Worm (Caenorhabditis elegans) whole organism, L1 larva: ENCODE data around the gene ZK470.4.

Source experiments
- C16A3.4 ChIP-seq: fragments of 150-350 bp; optimal IDR thresholded peaks from 2 replicates; lab custom pipeline; 2014; ENCODE audit warnings: missing biosample characterization, missing genetic modification characterization
- C34B4.2 ChIP-seq: sonication (generic microtip); optimal IDR thresholded peaks from 2 replicates; lab custom pipeline; 2017; ENCODE audit warnings: mild to moderate bottlenecking, missing genetic modification characterization, missing compliant biosample characterization
- F16B12.6 ChIP-seq: fragments of 150-350 bp; optimal IDR thresholded peaks from 2 replicates; lab custom pipeline; 2014; ENCODE audit warnings: missing biosample characterization, missing genetic modification characterization
- alr-1 ChIP-seq: fragments of 200-800 bp; sonication (Bioruptor generic); optimal IDR thresholded peaks from 2 replicates; lab custom pipeline; 2018; ENCODE audit warnings: borderline replicate concordance, mild to moderate bottlenecking, missing genetic modification characterization, missing compliant biosample characterization
- aly-2 ChIP-seq: fragments of 150-350 bp; optimal IDR thresholded peaks from 2 replicates; lab custom pipeline; 2014; ENCODE audit warnings: missing biosample characterization, missing genetic modification characterization
- ama-1 ChIP-seq: fragments of 150-350 bp; optimal IDR thresholded peaks from 2 replicates; lab custom pipeline; 2014
- blmp-1 ChIP-seq: fragments of 150-350 bp; optimal IDR thresholded peaks from 2 replicates; lab custom pipeline; 2014; ENCODE audit warnings: missing biosample characterization, missing genetic modification characterization
- ceh-63 ChIP-seq: fragments of 200-800 bp; sonication (Bioruptor generic); optimal IDR thresholded peaks from 2 replicates; lab custom pipeline; 2018; ENCODE audit warnings: mild to moderate bottlenecking, missing genetic modification characterization, missing compliant biosample characterization
- ceh-82 ChIP-seq, 3 experiments: fragments of 150-350 bp in 1 of 3; sonication (generic microtip) in 2 of 3; optimal IDR thresholded peaks; 2 replicates each; lab custom pipeline; 2014 to 2017; ENCODE audit warnings: missing biosample characterization in 3 of 3, missing genetic modification characterization in 3 of 3
- ceh-88 ChIP-seq: fragments of 200-800 bp; sonication (Bioruptor generic); IDR thresholded peaks from 2 replicates; pipeline ENCODE4 v1.3.6; 2022; ENCODE audit warnings: missing genetic modification characterization, missing compliant biosample characterization
- dpl-1 ChIP-seq, 3 experiments: fragments of 150-350 bp in 2 of 3; sonication (generic microtip) in 1 of 3; optimal IDR thresholded peaks; 2 replicates each; lab custom pipeline; 2014 to 2017; ENCODE audit warnings: missing biosample characterization in 3 of 3, missing genetic modification characterization in 3 of 3, missing genetic modification reagents in 3 of 3
- dsc-1 ChIP-seq: sonication (generic microtip); optimal IDR thresholded peaks from 2 replicates; lab custom pipeline; 2016; ENCODE audit warnings: mild to moderate bottlenecking, missing genetic modification characterization, missing compliant biosample characterization
- efl-3 ChIP-seq: fragments of 200-800 bp; sonication (Bioruptor generic); optimal IDR thresholded peaks from 2 replicates; lab custom pipeline; 2018; ENCODE audit warnings: mild to moderate bottlenecking, missing genetic modification characterization, missing compliant biosample characterization
- egl-13 ChIP-seq: sonication (generic microtip); optimal IDR thresholded peaks from 2 replicates; lab custom pipeline; 2016; ENCODE audit warnings: missing genotype, missing genetic modification reagents, missing genetic modification characterization, missing compliant biosample characterization
- elt-3 ChIP-seq, 6 experiments: fragments of 150-350 bp in 1 of 6; sonication (generic microtip); optimal IDR thresholded peaks; 2 replicates each; lab custom pipeline; 2017 to 2018; ENCODE audit warnings: missing biosample characterization in 6 of 6, missing genetic modification characterization in 6 of 6, inconsistent platforms in 1 of 6
- fkh-10 ChIP-seq: sonication (generic microtip); optimal IDR thresholded peaks from 2 replicates; lab custom pipeline; 2017; ENCODE audit warnings: missing biosample characterization, missing genetic modification reagents, missing genetic modification characterization
- hlh-17 ChIP-seq: fragments of 200-800 bp; sonication (Bioruptor generic); optimal IDR thresholded peaks from 2 replicates; lab custom pipeline; 2018; ENCODE audit warnings: missing genetic modification characterization, mild to moderate bottlenecking, missing compliant biosample characterization, moderate library complexity, borderline replicate concordance
- jun-1 ChIP-seq: fragments of 150-350 bp; optimal IDR thresholded peaks from 2 replicates; lab custom pipeline; 2014; ENCODE audit warnings: missing biosample characterization, missing genetic modification reagents, missing genetic modification characterization
- lin-14 ChIP-seq: fragments of 200-800 bp; sonication (Bioruptor generic); optimal IDR thresholded peaks from 2 replicates; lab custom pipeline; 2018; ENCODE audit warnings: mild to moderate bottlenecking, missing genetic modification characterization, moderate library complexity, missing compliant biosample characterization
- lin-15B ChIP-seq: fragments of 150-350 bp; sonication (generic microtip); optimal IDR thresholded peaks from 3 replicates; lab custom pipeline; 2014; ENCODE audit warnings: missing biosample characterization, missing genetic modification characterization
- lin-35 ChIP-seq, 2 experiments: fragments of 150-350 bp; optimal IDR thresholded peaks; 2 replicates each; lab custom pipeline; 2014; ENCODE audit warnings: missing biosample characterization in 2 of 2, missing genetic modification characterization in 2 of 2, missing genetic modification reagents in 2 of 2
- lin-39 ChIP-seq: fragments of 150-350 bp; optimal IDR thresholded peaks from 2 replicates; lab custom pipeline; 2014; ENCODE audit warnings: missing biosample characterization, missing genetic modification reagents, missing genetic modification characterization
- lir-3 ChIP-seq: sonication (generic microtip); optimal IDR thresholded peaks from 2 replicates; lab custom pipeline; 2016; ENCODE audit warnings: mild to moderate bottlenecking, missing genetic modification characterization, moderate library complexity, missing compliant biosample characterization; ENCODE audit not compliant: poor library complexity
- mdl-1 ChIP-seq, 2 experiments: fragments of 150-350 bp; optimal IDR thresholded peaks; 2 replicates each; lab custom pipeline; 2014 to 2017; ENCODE audit warnings: missing biosample characterization in 2 of 2, missing genetic modification characterization in 2 of 2, inconsistent platforms in 1 of 2
- mep-1 ChIP-seq: fragments of 150-350 bp; optimal IDR thresholded peaks from 2 replicates; lab custom pipeline; 2014; ENCODE audit warnings: missing biosample characterization, missing genetic modification characterization
- nhr-11 ChIP-seq: fragments of 150-350 bp; optimal IDR thresholded peaks from 2 replicates; lab custom pipeline; 2014; ENCODE audit warnings: missing biosample characterization, missing genetic modification characterization
- nhr-12 ChIP-seq: sonication (generic microtip); optimal IDR thresholded peaks from 2 replicates; lab custom pipeline; 2017; ENCODE audit warnings: missing biosample characterization, missing genetic modification characterization
- nhr-19 ChIP-seq: fragments of 200-800 bp; sonication (Bioruptor generic); conservative IDR thresholded peaks from 2 replicates; pipeline ENCODE4 v1.3.6; 2022; ENCODE audit warnings: missing genetic modification characterization, missing compliant biosample characterization
- nhr-20 ChIP-seq: sonication (generic microtip); optimal IDR thresholded peaks from 2 replicates; lab custom pipeline; 2016; ENCODE audit warnings: mild to moderate bottlenecking, missing genetic modification characterization, missing compliant biosample characterization
- nhr-237 ChIP-seq: fragments of 150-350 bp; optimal IDR thresholded peaks from 2 replicates; lab custom pipeline; 2014; ENCODE audit warnings: missing biosample characterization, missing genetic modification characterization
- nhr-28 ChIP-seq: fragments of 150-350 bp; optimal IDR thresholded peaks from 2 replicates; lab custom pipeline; 2014; ENCODE audit warnings: missing biosample characterization, missing genetic modification characterization
- nhr-47 ChIP-seq: sonication (generic microtip); optimal IDR thresholded peaks from 2 replicates; lab custom pipeline; 2016; ENCODE audit warnings: mild to moderate bottlenecking, missing genetic modification characterization, moderate library complexity, missing compliant biosample characterization
- nhr-76 ChIP-seq: sonication (generic microtip); optimal IDR thresholded peaks from 2 replicates; lab custom pipeline; 2017; ENCODE audit warnings: missing biosample characterization, missing genetic modification characterization
- nhr-84 ChIP-seq: sonication (generic microtip); optimal IDR thresholded peaks from 2 replicates; lab custom pipeline; 2017; ENCODE audit warnings: missing biosample characterization, missing genetic modification characterization
- nhr-90 ChIP-seq: sonication (generic microtip); optimal IDR thresholded peaks from 2 replicates; lab custom pipeline; 2016; ENCODE audit warnings: mild to moderate bottlenecking, missing genetic modification characterization, missing compliant biosample characterization; ENCODE audit not compliant: poor library complexity
- pag-3 ChIP-seq: sonication (generic microtip); optimal IDR thresholded peaks from 2 replicates; lab custom pipeline; 2017; ENCODE audit warnings: missing genetic modification characterization, mild to moderate bottlenecking, missing compliant biosample characterization, antibody characterized with exemption, borderline replicate concordance; ENCODE audit not compliant: insufficient read depth
- pqm-1 ChIP-seq: sonication (generic microtip); optimal IDR thresholded peaks from 3 replicates; lab custom pipeline; 2017; ENCODE audit warnings: missing biosample characterization, missing genetic modification characterization
- snpc-4 ChIP-seq: fragments of 150-350 bp; optimal IDR thresholded peaks from 2 replicates; lab custom pipeline; 2014; ENCODE audit warnings: missing biosample characterization, missing genetic modification characterization
- snu-23 ChIP-seq: sonication (generic microtip); optimal IDR thresholded peaks from 2 replicates; lab custom pipeline; 2016; ENCODE audit warnings: missing genetic modification characterization, missing compliant biosample characterization
- sox-4 ChIP-seq: sonication (generic microtip); optimal IDR thresholded peaks from 2 replicates; lab custom pipeline; 2016; ENCODE audit warnings: missing genetic modification characterization, missing compliant biosample characterization
- sptf-1 ChIP-seq: fragments of 150-350 bp; optimal IDR thresholded peaks from 2 replicates; lab custom pipeline; 2014; ENCODE audit warnings: missing biosample characterization, missing genetic modification characterization
- swsn-7 ChIP-seq: sonication (generic microtip); optimal IDR thresholded peaks from 2 replicates; lab custom pipeline; 2016; ENCODE audit warnings: missing genetic modification characterization, missing compliant biosample characterization
- tlp-1 ChIP-seq: fragments of 150-350 bp; optimal IDR thresholded peaks from 2 replicates; lab custom pipeline; 2014; ENCODE audit warnings: missing biosample characterization, missing genetic modification characterization
- unc-130 ChIP-seq: fragments of 150-350 bp; optimal IDR thresholded peaks from 2 replicates; lab custom pipeline; 2017; ENCODE audit warnings: missing biosample characterization, missing genetic modification characterization, inconsistent platforms
- unc-30 ChIP-seq: sonication (generic microtip); optimal IDR thresholded peaks from 2 replicates; lab custom pipeline; 2017; ENCODE audit warnings: missing biosample characterization, missing genetic modification characterization
- unc-86 ChIP-seq: sonication (generic microtip); optimal IDR thresholded peaks from 2 replicates; lab custom pipeline; 2016; ENCODE audit warnings: missing genetic modification characterization, missing compliant biosample characterization
- unc-98 ChIP-seq: fragments of 200-800 bp; sonication (Bioruptor generic); IDR thresholded peaks from 2 replicates; pipeline ENCODE4 v1.3.6; 2022; ENCODE audit warnings: missing genetic modification characterization, missing compliant biosample characterization
- vab-15 ChIP-seq: sonication (generic microtip); optimal IDR thresholded peaks from 2 replicates; lab custom pipeline; 2017; ENCODE audit warnings: missing genotype, mild to moderate bottlenecking, missing genetic modification characterization, missing compliant biosample characterization
- xbp-1 ChIP-seq: sonication (generic microtip); optimal IDR thresholded peaks from 2 replicates; lab custom pipeline; 2016; ENCODE audit warnings: missing genetic modification characterization, missing compliant biosample characterization
- zag-1 ChIP-seq: fragments of 150-350 bp; optimal IDR thresholded peaks from 2 replicates; lab custom pipeline; 2014; ENCODE audit warnings: missing biosample characterization, missing genetic modification characterization
- zip-4 ChIP-seq: fragments of 200-800 bp; sonication (Bioruptor generic); optimal IDR thresholded peaks from 2 replicates; lab custom pipeline; 2018; ENCODE audit warnings: mild to moderate bottlenecking, missing genetic modification characterization, moderate library complexity, missing compliant biosample characterization
- ztf-4 ChIP-seq: fragments of 150-350 bp; optimal IDR thresholded peaks from 2 replicates; lab custom pipeline; 2014; ENCODE audit warnings: missing biosample characterization, missing genetic modification characterization

Gene ZK470.4

ce11 chrX:4137452-4138164 lies 2.0 kb downstream of the ZK470.4 start:
- TF ChIP-seq nhr-76 (no peak), nhr-19 (GFP tag; lab: Robert Waterston, UW) (peak; percentile 29; the same call in 1 of the 2 replicates), lir-3 (tag; lab: Kevin White, UChicago) (no peak), nhr-237 (tag; lab: Kevin White, UChicago) (no peak), snu-23 (peak; percentile 36), C34B4.2 (tag; lab: Kevin White, UChicago) (no peak), alr-1 (tag; lab: Kevin White, UChicago) (no peak), unc-98 (GFP tag; lab: Robert Waterston, UW) (no peak), lin-39 (tag; lab: Kevin White, UChicago) (no peak), unc-30 (tag; lab: Kevin White, UChicago) (no peak), dsc-1 (tag; lab: Kevin White, UChicago) (no peak), ceh-63 (GFP tag; lab: Kevin White, UChicago) (no peak), F16B12.6 (tag; lab: Kevin White, UChicago) (no peak), lin-14 (GFP tag; lab: Kevin White, UChicago) (peak; percentile 82), ceh-82 (tag; optimal IDR thresholded peaks at IDR 0.05; lab: Kevin White, UChicago) (peak in 1 of 3 experiments; percentile 24), zag-1 (tag; lab: Kevin White, UChicago) (no peak), hlh-17 (GFP tag; lab: Kevin White, UChicago) (no peak), lin-15B (tag; lab: Kevin White, UChicago) (no peak), zip-4 (GFP tag; lab: Kevin White, UChicago) (peak; percentile 8), efl-3 (GFP tag; lab: Kevin White, UChicago) (no peak), snpc-4 (tag; lab: Kevin White, UChicago) (no peak), blmp-1 (tag; lab: Kevin White, UChicago) (no peak), vab-15 (no peak), jun-1 (peak; percentile 9), nhr-11 (tag; lab: Kevin White, UChicago) (peak; percentile 10), nhr-90 (tag; lab: Kevin White, UChicago) (no peak), nhr-84 (tag; lab: Kevin White, UChicago) (no peak), lin-35 (GFP tag; optimal IDR thresholded peaks at IDR 0.05; lab: Kevin White, UChicago) (no peak), fkh-10 (no peak), elt-3 (tag; optimal IDR thresholded peaks at IDR 0.05; lab: Kevin White, UChicago) (no peak), xbp-1 (tag; lab: Kevin White, UChicago) (peak; percentile 9), sptf-1 (tag; lab: Kevin White, UChicago) (no peak), unc-130 (tag; lab: Kevin White, UChicago) (no peak), aly-2 (no peak), pqm-1 (tag; lab: Kevin White, UChicago) (no peak), nhr-47 (tag; lab: Kevin White, UChicago) (peak; percentile 29), egl-13 (tag; lab: Kevin White, UChicago) (no peak), pag-3 (tag; lab: Kevin White, UChicago) (no peak), ama-1 (lab: Kevin White, UChicago) (no peak), nhr-20 (tag; lab: Kevin White, UChicago) (peak; percentile 47), mdl-1 (tag; optimal IDR thresholded peaks at IDR 0.05; lab: Kevin White, UChicago) (no peak), mep-1 (tag; lab: Kevin White, UChicago) (no peak), ztf-4 (peak; percentile 60), sox-4 (tag; lab: Kevin White, UChicago) (no peak), dpl-1 (GFP tag; optimal IDR thresholded peaks at IDR 0.05; lab: Kevin White, UChicago) (no peak), ceh-88 (GFP tag; lab: Robert Waterston, UW) (no peak), nhr-12 (tag; lab: Kevin White, UChicago) (no peak), C16A3.4 (no peak), swsn-7 (tag; lab: Kevin White, UChicago) (peak; percentile 40), unc-86 (tag; lab: Kevin White, UChicago) (no peak), nhr-28 (tag; lab: Kevin White, UChicago) (no peak), tlp-1 (tag; lab: Kevin White, UChicago) (no peak)
